Fruit fly (Drosophila melanogaster) whole organism, prepupa: ENCODE measurements around the gene Cftr.

Source experiments
- Blimp-1 ChIP-seq: fragments of 200-800 bp; sonication (Bioruptor generic); optimal IDR thresholded peaks from 3 replicates; lab custom pipeline; 2017; ENCODE audit warnings: missing biosample characterization, missing genetic modification characterization, mild to moderate bottlenecking, moderate library complexity, missing genetic modification reagents
- CG10669 ChIP-seq: fragments of 200-800 bp; sonication (Bioruptor generic); optimal IDR thresholded peaks from 3 replicates; lab custom pipeline; 2018; ENCODE audit warnings: missing biosample characterization, mild to moderate bottlenecking, missing genetic modification characterization, moderate library complexity
- CG11762 ChIP-seq: fragments of 200-800 bp; sonication (Bioruptor generic); optimal IDR thresholded peaks from 3 replicates; lab custom pipeline; 2016; ENCODE audit warnings: missing biosample characterization, missing genetic modification characterization; ENCODE audit not compliant: insufficient read depth
- CG11902 ChIP-seq: fragments of 200-800 bp; sonication (Bioruptor generic); optimal IDR thresholded peaks from 3 replicates; lab custom pipeline; 2016; ENCODE audit warnings: missing biosample characterization, missing genetic modification characterization
- CG15336 ChIP-seq: fragments of 200-800 bp; sonication (Bioruptor generic); IDR thresholded peaks from 2 replicates; pipeline ENCODE4 v1.3.6; 2022; ENCODE audit warnings: missing biosample characterization, missing genetic modification characterization
- CG1621 ChIP-seq: fragments of 200-800 bp; sonication (Bioruptor generic); optimal IDR thresholded peaks from 3 replicates; lab custom pipeline; 2018; ENCODE audit warnings: missing biosample characterization, mild to moderate bottlenecking, missing genetic modification characterization
- CG16779 ChIP-seq: fragments of 200-800 bp; sonication (Bioruptor generic); optimal IDR thresholded peaks from 3 replicates; lab custom pipeline; 2017; ENCODE audit warnings: missing biosample characterization, mild to moderate bottlenecking, missing genetic modification characterization
- CG3032 ChIP-seq: fragments of 200-800 bp; optimal IDR thresholded peaks from 2 replicates; lab custom pipeline; 2019; ENCODE audit warnings: missing biosample characterization, mild to moderate bottlenecking, missing genetic modification characterization, moderate library complexity
- CG31627 ChIP-seq: fragments of 200-800 bp; sonication (Bioruptor generic); optimal IDR thresholded peaks from 3 replicates; lab custom pipeline; 2016; ENCODE audit warnings: missing biosample characterization, missing genetic modification characterization
- CG32006 ChIP-seq: fragments of 200-800 bp; sonication (Bioruptor generic); optimal IDR thresholded peaks from 3 replicates; lab custom pipeline; 2017; ENCODE audit warnings: missing biosample characterization, mild to moderate bottlenecking, missing genetic modification characterization
- CG3919 ChIP-seq: fragments of 200-800 bp; sonication (Bioruptor generic); optimal IDR thresholded peaks from 3 replicates; lab custom pipeline; 2016; ENCODE audit warnings: missing biosample characterization, missing genetic modification characterization
- CG4318 ChIP-seq: fragments of 200-800 bp; sonication (Bioruptor generic); optimal IDR thresholded peaks from 3 replicates; lab custom pipeline; 2017; ENCODE audit warnings: missing biosample characterization, mild to moderate bottlenecking, missing genetic modification characterization
- CG6163 ChIP-seq: fragments of 200-800 bp; sonication (Bioruptor generic); IDR thresholded peaks from 3 replicates; pipeline ENCODE4 v1.3.6; 2022; ENCODE audit warnings: missing biosample characterization, missing genetic modification characterization
- CG6276 ChIP-seq: fragments of 200-800 bp; sonication (Bioruptor generic); optimal IDR thresholded peaks from 2 replicates; lab custom pipeline; 2017; ENCODE audit warnings: missing biosample characterization, mild to moderate bottlenecking, missing genetic modification characterization
- CG6792 ChIP-seq: fragments of 200-800 bp; sonication (Bioruptor generic); optimal IDR thresholded peaks from 3 replicates; lab custom pipeline; 2016; ENCODE audit warnings: missing biosample characterization, missing genetic modification characterization
- CG6854 ChIP-seq: fragments of 200-800 bp; sonication (Bioruptor generic); optimal IDR thresholded peaks from 2 replicates; lab custom pipeline; 2017; ENCODE audit warnings: missing biosample characterization, mild to moderate bottlenecking, missing genetic modification characterization
- CG8119 ChIP-seq: fragments of 200-800 bp; sonication (Bioruptor generic); IDR thresholded peaks from 3 replicates; pipeline ENCODE4 v1.3.6; 2022; ENCODE audit warnings: missing biosample characterization, missing genetic modification characterization
- CG8632 ChIP-seq: fragments of 200-800 bp; sonication (Bioruptor generic); optimal IDR thresholded peaks from 3 replicates; lab custom pipeline; 2016; ENCODE audit warnings: missing biosample characterization, missing genetic modification characterization
- Eip75B ChIP-seq: fragments of 200-800 bp; sonication (Bioruptor generic); optimal IDR thresholded peaks from 3 replicates; lab custom pipeline; 2016; ENCODE audit warnings: missing biosample characterization, missing genetic modification characterization
- Eip78C ChIP-seq: fragments of 200-800 bp; sonication (Bioruptor generic); peaks from one replicate; lab custom pipeline; 2016; ENCODE audit warnings: missing biosample characterization, missing genetic modification characterization
- Ets21C ChIP-seq: fragments of 200-800 bp; sonication (Bioruptor generic); optimal IDR thresholded peaks from 3 replicates; lab custom pipeline; 2016; ENCODE audit warnings: missing biosample characterization, missing genetic modification characterization
- Ets96B ChIP-seq: fragments of 200-800 bp; optimal IDR thresholded peaks from 2 replicates; lab custom pipeline; 2019; ENCODE audit warnings: missing biosample characterization, mild to moderate bottlenecking, missing genetic modification characterization, moderate library complexity
- Gug ChIP-seq: fragments of 200-800 bp; sonication (Bioruptor generic); IDR thresholded peaks from 2 replicates; pipeline ENCODE4 v1.3.6; 2022; ENCODE audit warnings: missing biosample characterization, missing genetic modification characterization
- Hr38 ChIP-seq: sonication (Bioruptor generic); optimal IDR thresholded peaks from 2 replicates; lab custom pipeline; 2016; ENCODE audit warnings: missing biosample characterization, missing genetic modification characterization
- Hr39 ChIP-seq: fragments of 200-800 bp; sonication (Bioruptor generic); optimal IDR thresholded peaks from 2 replicates; lab custom pipeline; 2016; ENCODE audit warnings: missing biosample characterization, missing genetic modification characterization
- Hr4 ChIP-seq: fragments of 200-800 bp; sonication (Bioruptor generic); optimal IDR thresholded peaks from 3 replicates; lab custom pipeline; 2016; ENCODE audit warnings: missing biosample characterization, missing genetic modification characterization
- Lpt ChIP-seq: fragments of 200-800 bp; sonication (Bioruptor generic); optimal IDR thresholded peaks from 3 replicates; lab custom pipeline; 2016; ENCODE audit warnings: missing biosample characterization, missing genetic modification characterization
- Met ChIP-seq: fragments of 200-800 bp; sonication (Bioruptor generic); optimal IDR thresholded peaks from 3 replicates; lab custom pipeline; 2016; ENCODE audit warnings: missing biosample characterization, missing genetic modification characterization
- Smox ChIP-seq: fragments of 200-800 bp; sonication (Bioruptor generic); optimal IDR thresholded peaks from 3 replicates; lab custom pipeline; 2016; ENCODE audit warnings: missing biosample characterization, missing genetic modification characterization
- Sox102F ChIP-seq: fragments of 200-800 bp; sonication (Bioruptor generic); optimal IDR thresholded peaks from 2 replicates; lab custom pipeline; 2016; ENCODE audit warnings: missing biosample characterization, mild to moderate bottlenecking, missing genetic modification characterization
- Sox15 ChIP-seq: fragments of 200-800 bp; sonication (Bioruptor generic); optimal IDR thresholded peaks from 3 replicates; lab custom pipeline; 2016; ENCODE audit warnings: missing biosample characterization, missing genetic modification characterization
- achi ChIP-seq: fragments of 200-800 bp; sonication (Bioruptor generic); optimal IDR thresholded peaks from 3 replicates; lab custom pipeline; 2016; ENCODE audit warnings: missing biosample characterization, missing genetic modification characterization
- cyc ChIP-seq: fragments of 200-800 bp; sonication (Bioruptor generic); optimal IDR thresholded peaks from 3 replicates; lab custom pipeline; 2016; ENCODE audit warnings: missing biosample characterization, missing genetic modification characterization
- dac ChIP-seq: fragments of 200-800 bp; sonication (Bioruptor generic); optimal IDR thresholded peaks from 2 replicates; lab custom pipeline; 2017; ENCODE audit warnings: missing biosample characterization, mild to moderate bottlenecking, missing genetic modification characterization
- dsx ChIP-seq: fragments of 200-800 bp; optimal IDR thresholded peaks from 3 replicates; lab custom pipeline; 2019; ENCODE audit warnings: missing biosample characterization, mild to moderate bottlenecking, missing genetic modification characterization, moderate library complexity; ENCODE audit not compliant: poor library complexity, severe bottlenecking
- eg ChIP-seq: fragments of 200-800 bp; sonication (Bioruptor generic); IDR thresholded peaks from 3 replicates; pipeline ENCODE4 v1.3.6; 2022; ENCODE audit warnings: missing biosample characterization, missing genetic modification characterization
- esn ChIP-seq: fragments of 200-800 bp; sonication (Bioruptor generic); optimal IDR thresholded peaks from 2 replicates; lab custom pipeline; 2016; ENCODE audit warnings: missing biosample characterization, mild to moderate bottlenecking, missing genetic modification characterization, moderate library complexity
- fd85E ChIP-seq: fragments of 200-800 bp; sonication (Bioruptor generic); optimal IDR thresholded peaks from 3 replicates; lab custom pipeline; 2016; ENCODE audit warnings: missing biosample characterization, missing genetic modification characterization
- fkh ChIP-seq: fragments of 200-800 bp; sonication (Bioruptor generic); optimal IDR thresholded peaks from 3 replicates; lab custom pipeline; 2017; ENCODE audit warnings: missing biosample characterization, mild to moderate bottlenecking, missing genetic modification characterization, moderate library complexity
- lz ChIP-seq: fragments of 200-800 bp; sonication (Bioruptor generic); optimal IDR thresholded peaks from 3 replicates; lab custom pipeline; 2016; ENCODE audit warnings: missing biosample characterization, missing genetic modification characterization
- net ChIP-seq: fragments of 200-800 bp; sonication (Bioruptor generic); optimal IDR thresholded peaks from 3 replicates; lab custom pipeline; 2016; ENCODE audit warnings: missing biosample characterization, missing genetic modification characterization
- pdm3 ChIP-seq: fragments of 200-800 bp; sonication (Bioruptor generic); optimal IDR thresholded peaks from 3 replicates; lab custom pipeline; 2016; ENCODE audit warnings: missing biosample characterization, missing genetic modification characterization
- spab ChIP-seq: fragments of 200-800 bp; sonication (Bioruptor generic); optimal IDR thresholded peaks from 2 replicates; lab custom pipeline; 2017; ENCODE audit warnings: missing biosample characterization, mild to moderate bottlenecking, missing genetic modification characterization, missing genetic modification reagents
- ss ChIP-seq, 2 experiments: fragments of 200-800 bp; sonication (Bioruptor generic); optimal IDR thresholded peaks; 2 replicates in 1 of 2; 3 replicates in 1 of 2; lab custom pipeline; 2017 to 2018; ENCODE audit warnings: mild to moderate bottlenecking in 2 of 2, missing biosample characterization in 2 of 2, missing genetic modification characterization in 2 of 2, moderate library complexity in 1 of 2
- svp ChIP-seq: fragments of 200-800 bp; sonication (Bioruptor generic); peaks from one replicate; lab custom pipeline; 2016; ENCODE audit warnings: missing biosample characterization, missing genetic modification characterization
- topi ChIP-seq: fragments of 200-800 bp; sonication (Bioruptor generic); optimal IDR thresholded peaks from 3 replicates; lab custom pipeline; 2016; ENCODE audit warnings: missing biosample characterization, missing genetic modification characterization
- vri ChIP-seq: fragments of 200-800 bp; sonication (Bioruptor generic); optimal IDR thresholded peaks from 3 replicates; lab custom pipeline; 2016; ENCODE audit warnings: missing biosample characterization, mild to moderate bottlenecking, missing genetic modification characterization

Cftr gene

DNA sequence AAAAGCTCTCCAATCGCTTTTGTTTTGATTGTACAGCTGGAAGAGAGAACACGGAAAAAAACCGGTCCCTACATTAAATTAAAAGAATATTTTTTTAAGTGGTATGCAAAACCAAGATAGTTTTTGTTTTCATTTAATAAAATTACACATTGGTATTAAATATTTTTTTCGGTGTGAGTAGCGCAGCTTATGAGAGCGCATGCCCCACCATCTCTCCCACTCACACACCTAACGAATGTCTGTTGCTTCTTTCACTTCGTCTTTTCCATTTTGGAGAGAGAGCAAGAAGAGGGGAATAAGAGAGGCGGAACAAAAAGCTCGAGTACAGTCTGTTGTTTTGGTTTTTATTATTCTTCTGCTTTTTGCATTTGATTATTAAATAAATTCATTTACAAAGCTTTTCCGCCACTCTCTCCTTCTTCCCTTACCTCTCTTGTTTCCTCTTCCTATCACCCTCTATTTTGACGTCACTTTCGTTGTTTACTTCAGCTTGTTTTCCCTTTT lies 28.9 kb upstream of the Cftr start (continued):
- TF ChIP-seq Hr39 (peak; percentile 98), spab (peak; percentile 94), CG32006 (GFP tag; lab: Kevin White, UChicago) (peak; percentile 99), CG11762 (GFP tag; lab: Kevin White, UChicago) (peak; percentile 97), CG31627 (peak; percentile 99), Smox (GFP tag; lab: Kevin White, UChicago) (peak; percentile 99), cyc (peak; percentile 98), lz (GFP tag; lab: Kevin White, UChicago) (peak; percentile 99), Gug (GFP tag; lab: Robert Waterston, UW) (peak; percentile 98), Blimp-1 (peak; percentile 92), CG6854 (peak; percentile 94), Hr38 (peak; percentile 62), CG4318 (GFP tag; lab: Kevin White, UChicago) (peak; percentile 93), CG8119 (peak; percentile 99), fd85E (GFP tag; lab: Kevin White, UChicago) (peak; percentile 96), topi (GFP tag; lab: Kevin White, UChicago) (peak; percentile 99), CG6792 (peak; percentile 98), CG1621 (peak; percentile 92), CG11902 (GFP tag; lab: Kevin White, UChicago) (peak; percentile 95)

DNA sequence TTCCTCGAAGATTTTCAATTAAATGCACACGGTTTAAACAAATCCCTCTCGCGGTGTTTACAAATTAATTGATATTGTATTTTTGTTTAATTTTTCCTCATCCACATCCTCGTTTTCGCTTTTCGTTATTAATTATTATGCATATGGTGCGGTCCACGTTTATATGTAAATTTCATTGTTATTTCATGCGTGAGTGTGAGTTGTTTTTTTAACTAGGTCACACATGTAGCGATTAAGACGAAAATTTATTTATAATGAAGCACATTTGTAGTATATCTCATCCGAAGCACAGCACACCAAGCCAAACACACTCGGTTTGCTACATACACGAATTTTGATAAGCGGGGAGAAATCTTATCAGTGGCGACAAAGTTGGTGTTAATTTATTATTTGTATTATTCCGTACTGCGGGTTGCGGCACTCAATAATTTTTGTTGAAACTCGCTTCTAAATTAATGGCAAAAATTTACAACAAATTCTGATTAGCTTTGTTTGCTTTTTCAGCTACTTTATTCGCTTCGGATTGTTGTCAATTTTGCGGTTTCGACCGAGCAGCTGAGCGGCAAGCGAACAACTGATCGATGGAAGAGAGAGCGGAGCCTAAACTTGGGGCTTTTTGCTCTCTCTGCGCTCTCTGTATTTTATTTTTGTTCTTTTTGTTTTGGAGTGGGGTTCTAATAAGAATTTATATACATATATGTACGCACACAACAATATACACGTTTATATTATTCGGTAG lies 27.8 kb upstream of the Cftr start:
- TF ChIP-seq topi (GFP tag; lab: Kevin White, UChicago) (no peak), CG31627 (no peak), CG15336 (GFP tag; lab: Robert Waterston, UW) (peak; percentile 28; the same call in 1 of the 2 replicates), Sox102F (GFP tag; lab: Kevin White, UChicago) (no peak), dac (no peak), fkh (GFP tag; lab: Kevin White, UChicago) (peak; percentile 59), dsx (GFP tag; lab: Kevin White, UChicago) (peak; percentile 29), eg (peak; percentile 19; the same call in 1 of the 3 replicates), ss (GFP tag; optimal IDR thresholded peaks at IDR 0.05; lab: Kevin White, UChicago) (no peak), Eip75B (GFP tag; lab: Kevin White, UChicago) (no peak), CG16779 (tag; lab: Kevin White, UChicago) (no peak), svp (peak; percentile 87), CG32006 (GFP tag; lab: Kevin White, UChicago) (no peak), Met (GFP tag; lab: Kevin White, UChicago) (no peak), lz (GFP tag; lab: Kevin White, UChicago) (no peak), spab (no peak), CG3032 (tag; lab: Kevin White, UChicago) (no peak), CG6276 (GFP tag; lab: Kevin White, UChicago) (no peak), cyc (no peak), CG8632 (GFP tag; lab: Kevin White, UChicago) (no peak), esn (GFP tag; lab: Kevin White, UChicago) (no peak), Lpt (GFP tag; lab: Kevin White, UChicago) (no peak), Gug (GFP tag; lab: Robert Waterston, UW) (no peak), net (GFP tag; lab: Kevin White, UChicago) (no peak), Hr4 (no peak), vri (GFP tag; lab: Kevin White, UChicago) (peak; percentile 75), CG4318 (GFP tag; lab: Kevin White, UChicago) (no peak), pdm3 (GFP tag; lab: Kevin White, UChicago) (no peak), CG10669 (no peak), Sox15 (GFP tag; lab: Kevin White, UChicago) (no peak), Ets21C (GFP tag; lab: Kevin White, UChicago) (no peak), CG3919 (GFP tag; lab: Kevin White, UChicago) (no peak), CG6163 (GFP tag; lab: Robert Waterston, UW) (peak; percentile 66; the same call in 2 of the 3 replicates), Ets96B (tag; lab: Kevin White, UChicago) (no peak), Eip78C (GFP tag; lab: Kevin White, UChicago) (no peak), achi (GFP tag; lab: Kevin White, UChicago) (no peak), Hr39 (no peak)
